Worm (Caenorhabditis elegans): ENCODE measurements around the gene snf-3.

ce11 chrII:1063926-1064325, 27.9 kb upstream of the snf-3 start:
- TF ChIP-seq ama-1 (optimal IDR thresholded peaks at IDR 0.05) = no peak
- TF ChIP-seq ttx-3 (tag; optimal IDR thresholded peaks at IDR 0.05) = no peak
- no peak for TF ChIP-seq hlh-6 (tag; optimal IDR thresholded peaks at IDR 0.05)
- TF ChIP-seq fkh-10 (GFP tag; optimal IDR thresholded peaks at IDR 0.05) = no peak
- no peak for TF ChIP-seq odd-2 (tag; optimal IDR thresholded peaks at IDR 0.05)
- TF ChIP-seq pha-4 (tag; optimal IDR thresholded peaks at IDR 0.05) = no peak
- TF ChIP-seq hlh-15 (tag; optimal IDR thresholded peaks at IDR 0.05) = no peak
- TF ChIP-seq dmd-4 (tag; optimal IDR thresholded peaks at IDR 0.05; ENCODE audit: borderline replicate concordance) = no peak
- TF ChIP-seq unc-86 (tag; optimal IDR thresholded peaks at IDR 0.05) = no peak
- TF ChIP-seq sox-4 (tag; optimal IDR thresholded peaks at IDR 0.05) = no peak
